Worm (Caenorhabditis elegans): Measurements from ENCODE around the gene W03F9.9.
A peak's percentile ranks its signal among the peaks of the same experiment; 100 is the strongest.

- TF ChIP-seq pha-4 (GFP tag; IDR thresholded peaks at IDR 0.05) = no peak
- TF ChIP-seq pha-4 (tag; optimal IDR thresholded peaks at IDR 0.05) = no peak
- TF ChIP-seq fkh-10 (GFP tag; optimal IDR thresholded peaks at IDR 0.05) = no peak
- no peak for TF ChIP-seq ceh-44 (GFP tag; IDR thresholded peaks at IDR 0.05)
- TF ChIP-seq nhr-76 (tag; optimal IDR thresholded peaks at IDR 0.05) = no peak
- TF ChIP-seq unc-130 (GFP tag; optimal IDR thresholded peaks at IDR 0.05) = no peak
- peak; percentile 39 for TF ChIP-seq nhr-6 (tag; optimal IDR thresholded peaks at IDR 0.05)
- TF ChIP-seq ama-1 (optimal IDR thresholded peaks at IDR 0.05) = peak; percentile 21
- peak; percentile 67 for TF ChIP-seq dpl-1 (GFP tag; optimal IDR thresholded peaks at IDR 0.05)
- TF ChIP-seq nhr-48 (tag; optimal IDR thresholded peaks at IDR 0.05) = no peak
- no peak for TF ChIP-seq mdl-1 (tag; optimal IDR thresholded peaks at IDR 0.05)
- TF ChIP-seq hlh-30 (tag; optimal IDR thresholded peaks at IDR 0.05; ENCODE audit: insufficient read depth) = peak; percentile 25
- no peak for TF ChIP-seq lin-13 (GFP tag; optimal IDR thresholded peaks at IDR 0.05)
Measured at ce11 chrV:176870-177467, 38.3 kb downstream of the W03F9.9 start, which contains the start of gene cul-3.
